Worm (Caenorhabditis elegans): Measurements from ENCODE around the gene ZK1321.1.

DNA sequence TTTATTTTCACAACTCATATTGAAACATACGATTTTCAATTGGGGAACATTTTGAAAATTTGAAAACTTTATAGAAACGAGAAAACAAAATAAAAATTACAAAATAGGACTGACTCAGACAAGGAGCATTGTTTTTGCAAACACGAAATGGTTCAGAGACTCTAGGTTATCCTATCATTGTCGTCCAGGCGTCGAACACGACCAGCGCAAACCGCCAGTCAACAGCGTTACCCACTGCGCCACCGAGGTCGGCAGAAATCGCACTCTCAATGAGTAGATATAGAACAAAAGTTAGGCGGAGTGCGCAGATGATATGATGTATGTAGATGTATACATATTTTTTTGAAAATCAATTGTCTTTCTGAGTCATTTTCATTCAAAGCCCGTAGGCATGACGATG lies 20.8 kb downstream of the ZK1321.1 start:
- no peak for TF ChIP-seq egl-5 (tag; optimal IDR thresholded peaks at IDR 0.05)
- no peak for TF ChIP-seq fos-1 (tag; optimal IDR thresholded peaks at IDR 0.05)
- TF ChIP-seq fkh-10 (GFP tag; optimal IDR thresholded peaks at IDR 0.05), result no peak
- no peak for TF ChIP-seq R02D3.7 (tag; optimal IDR thresholded peaks at IDR 0.05)
- TF ChIP-seq skn-1 (tag; optimal IDR thresholded peaks at IDR 0.05), result peak; percentile 22
- peak; percentile 57 for TF ChIP-seq nhr-25 (tag; optimal IDR thresholded peaks at IDR 0.05)
- no peak for TF ChIP-seq eor-1 (tag; optimal IDR thresholded peaks at IDR 0.05)
- no peak for TF ChIP-seq ceh-9 (tag; optimal IDR thresholded peaks at IDR 0.05)
